Fruit fly (Drosophila melanogaster) whole organism, adult: ENCODE data around the gene Bka.
A peak's percentile ranks its signal among the peaks of the same experiment; 100 is the strongest.

Source experiments
- CG11617 ChIP-seq: fragments of 200-800 bp; sonication (Bioruptor generic); optimal IDR thresholded peaks from 2 replicates; lab custom pipeline; 2017; ENCODE audit warnings: mild to moderate bottlenecking, missing biosample characterization, missing genetic modification reagents, missing genetic modification characterization
- CG12768 ChIP-seq: fragments of 200-800 bp; sonication (Bioruptor generic); optimal IDR thresholded peaks from 2 replicates; lab custom pipeline; 2017; ENCODE audit warnings: missing biosample characterization, missing genetic modification characterization, mild to moderate bottlenecking, moderate library complexity, missing genetic modification reagents
- CG14711 ChIP-seq: fragments of 200-800 bp; sonication (Bioruptor generic); optimal IDR thresholded peaks from 2 replicates; lab custom pipeline; 2018; ENCODE audit warnings: missing biosample characterization, mild to moderate bottlenecking, missing genetic modification characterization, moderate library complexity
- CG1620 ChIP-seq: fragments of 200-800 bp; sonication (Bioruptor generic); optimal IDR thresholded peaks from 2 replicates; lab custom pipeline; 2016; ENCODE audit warnings: missing biosample characterization, missing genetic modification characterization
- CG33017 ChIP-seq: fragments of 200-800 bp; sonication (Bioruptor generic); optimal IDR thresholded peaks from 2 replicates; lab custom pipeline; 2018; ENCODE audit warnings: missing biosample characterization, mild to moderate bottlenecking, missing genetic modification characterization, moderate library complexity
- CG5204 ChIP-seq: fragments of 200-800 bp; sonication (Bioruptor generic); optimal IDR thresholded peaks from 2 replicates; lab custom pipeline; 2016; ENCODE audit warnings: missing biosample characterization, missing genetic modification characterization
- CG7045 ChIP-seq: fragments of 200-800 bp; sonication (Bioruptor generic); optimal IDR thresholded peaks from 2 replicates; lab custom pipeline; 2017; ENCODE audit warnings: missing biosample characterization, mild to moderate bottlenecking, missing genetic modification characterization
- CG7101 ChIP-seq: fragments of 200-800 bp; sonication (Bioruptor generic); optimal IDR thresholded peaks from 2 replicates; lab custom pipeline; 2018; ENCODE audit warnings: missing biosample characterization, mild to moderate bottlenecking, missing genetic modification characterization, moderate library complexity
- Clk ChIP-seq: fragments of 200-800 bp; sonication (Bioruptor generic); optimal IDR thresholded peaks from 2 replicates; lab custom pipeline; 2017; ENCODE audit warnings: missing biosample characterization, missing genetic modification characterization
- Crg-1 ChIP-seq: fragments of 200-800 bp; sonication (Bioruptor generic); optimal IDR thresholded peaks from 2 replicates; lab custom pipeline; 2016; ENCODE audit warnings: missing biosample characterization, missing genetic modification characterization
- Hr96 ChIP-seq: fragments of 200-800 bp; sonication (Bioruptor generic); optimal IDR thresholded peaks from 2 replicates; lab custom pipeline; 2016; ENCODE audit warnings: missing biosample characterization, missing genetic modification characterization
- Mnt ChIP-seq: fragments of 200-800 bp; sonication (Bioruptor generic); optimal IDR thresholded peaks from 2 replicates; lab custom pipeline; 2016; ENCODE audit warnings: missing biosample characterization, mild to moderate bottlenecking, missing genetic modification characterization
- bab1 ChIP-seq: fragments of 200-800 bp; sonication (Bioruptor generic); optimal IDR thresholded peaks from 3 replicates; lab custom pipeline; 2019; ENCODE audit warnings: missing biosample characterization, mild to moderate bottlenecking, missing genetic modification characterization, moderate library complexity
- cic ChIP-seq: fragments of 200-800 bp; sonication (Bioruptor generic); optimal IDR thresholded peaks from 2 replicates; lab custom pipeline; 2017; ENCODE audit warnings: missing biosample characterization, mild to moderate bottlenecking, missing genetic modification characterization, moderate library complexity
- cnc ChIP-seq, 2 experiments: fragments of >200 bp; optimal IDR thresholded peaks; 2 replicates each; lab custom pipeline; 2017
- kay ChIP-seq: fragments of 200-800 bp; sonication (Bioruptor generic); peaks from one replicate; lab custom pipeline; 2016; ENCODE audit warnings: missing biosample characterization, missing genetic modification characterization, borderline replicate concordance
- ovo ChIP-seq: fragments of 200-800 bp; sonication (Bioruptor generic); optimal IDR thresholded peaks from 2 replicates; lab custom pipeline; 2016; ENCODE audit warnings: missing biosample characterization, missing genetic modification characterization
- pad ChIP-seq: fragments of 200-800 bp; sonication (Bioruptor generic); optimal IDR thresholded peaks from 3 replicates; lab custom pipeline; 2017; ENCODE audit warnings: missing biosample characterization, missing genetic modification characterization, mild to moderate bottlenecking, moderate library complexity, missing genetic modification reagents
- tj ChIP-seq: fragments of 200-800 bp; sonication (Bioruptor generic); optimal IDR thresholded peaks from 3 replicates; lab custom pipeline; 2017; ENCODE audit warnings: missing biosample characterization, mild to moderate bottlenecking, missing genetic modification characterization, moderate library complexity
- toe ChIP-seq: fragments of 200-800 bp; sonication (Bioruptor generic); optimal IDR thresholded peaks from 2 replicates; lab custom pipeline; 2016; ENCODE audit warnings: missing biosample characterization, missing genetic modification characterization

Bka gene

DNA sequence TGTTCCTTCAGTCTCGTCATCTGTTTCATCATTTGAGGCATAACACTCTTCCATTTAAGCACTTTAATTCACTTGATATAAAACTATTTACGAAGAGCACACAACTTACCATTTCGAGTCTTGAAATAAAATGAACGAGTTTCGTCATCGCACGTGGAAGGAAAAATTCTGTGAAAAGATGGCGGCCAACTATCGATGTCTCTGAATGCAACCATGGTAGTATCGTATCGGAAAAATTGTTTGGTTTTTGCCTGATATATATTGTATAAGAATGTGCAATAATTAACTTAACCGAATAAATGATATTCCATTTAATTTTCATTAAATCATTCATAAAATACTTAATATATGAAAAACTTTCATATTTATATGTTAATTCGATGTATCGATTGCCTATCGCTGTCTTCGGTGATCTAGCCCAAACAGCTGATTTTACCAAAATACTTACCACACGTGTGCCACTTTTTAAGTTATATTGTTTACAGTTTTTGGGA, at the start of gene Bka:
Bka (plus strand) TSS at position 417 of the 494 bp plus-strand sequence.
- TF ChIP-seq bab1 (GFP tag; lab: Kevin White, UChicago) (peak; percentile 83), ovo (GFP tag; lab: Kevin White, UChicago) (peak; percentile 18), CG7045 (peak; percentile 38), CG1620 (GFP tag; lab: Kevin White, UChicago) (peak; percentile 33), cic (peak; percentile 19), CG14711 (tag; lab: Kevin White, UChicago) (peak; percentile 71), cnc (optimal IDR thresholded peaks at IDR 0.05; lab: Kevin White, UChicago) (no peak), CG33017 (tag; lab: Kevin White, UChicago) (peak; percentile 71), tj (GFP tag; lab: Kevin White, UChicago) (peak; percentile 73), CG5204 (no peak), Clk (GFP tag; lab: Kevin White, UChicago) (no peak), kay (GFP tag; lab: Kevin White, UChicago) (no peak), Crg-1 (GFP tag; lab: Kevin White, UChicago) (peak; percentile 69), Hr96 (GFP tag; lab: Kevin White, UChicago) (peak; percentile 44), CG11617 (GFP tag; lab: Kevin White, UChicago) (peak; percentile 87), CG12768 (no peak), toe (GFP tag; lab: Kevin White, UChicago) (no peak), pad (GFP tag; lab: Kevin White, UChicago) (peak; percentile 48), CG7101 (tag; lab: Kevin White, UChicago) (peak; percentile 81), Mnt (peak; percentile 100)

DNA sequence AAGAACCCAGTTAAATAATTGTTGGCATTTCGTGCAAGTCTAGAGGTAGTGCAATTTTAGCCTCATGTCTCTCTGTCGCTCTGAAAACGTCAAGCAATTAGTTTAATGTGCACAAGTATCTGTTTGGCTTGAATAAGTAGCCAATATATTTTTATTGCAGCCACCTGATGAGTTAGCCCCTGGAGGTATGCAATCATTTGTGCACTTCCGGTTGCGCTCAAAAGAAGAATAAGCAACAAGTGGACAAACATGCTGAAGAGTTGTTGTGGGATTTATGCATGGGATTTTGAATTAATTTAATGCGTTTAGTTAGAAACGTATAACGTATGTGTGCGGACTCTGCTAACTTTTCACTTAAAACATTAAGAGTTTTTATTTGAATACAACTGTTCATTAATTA, 44.3 kb upstream of the Bka start:
- TF ChIP-seq Crg-1 (GFP tag; lab: Kevin White, UChicago) (no peak), CG7045 (no peak), CG7101 (tag; lab: Kevin White, UChicago) (no peak), CG33017 (tag; lab: Kevin White, UChicago) (no peak), CG1620 (GFP tag; lab: Kevin White, UChicago) (no peak), Mnt (no peak), CG14711 (tag; lab: Kevin White, UChicago) (no peak), cic (no peak), pad (GFP tag; lab: Kevin White, UChicago) (no peak), CG11617 (GFP tag; lab: Kevin White, UChicago) (no peak), toe (GFP tag; lab: Kevin White, UChicago) (no peak), tj (GFP tag; lab: Kevin White, UChicago) (no peak), ovo (GFP tag; lab: Kevin White, UChicago) (no peak), Hr96 (GFP tag; lab: Kevin White, UChicago) (no peak), cnc (optimal IDR thresholded peaks at IDR 0.05; lab: Kevin White, UChicago) (no peak), CG12768 (no peak)

DNA sequence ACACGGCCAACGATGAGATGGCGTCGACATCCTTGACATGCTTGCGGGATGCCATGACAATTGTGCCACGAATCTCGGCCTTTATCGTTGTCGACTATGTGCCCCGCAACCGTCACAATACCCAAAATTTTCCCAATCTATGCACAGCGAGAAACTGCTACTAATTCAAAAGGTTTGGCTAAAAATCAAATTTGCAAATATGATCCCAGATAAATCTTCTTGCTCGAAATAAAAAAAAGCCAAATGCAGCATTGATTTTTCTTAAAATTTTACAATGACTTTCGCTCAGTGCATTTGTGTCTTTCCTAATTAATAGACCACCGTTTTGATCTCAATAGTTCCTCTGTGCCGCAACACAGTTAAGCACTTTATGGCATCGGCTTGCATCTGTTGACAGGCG, 32.1 kb upstream of the Bka start:
- TF ChIP-seq kay (GFP tag; lab: Kevin White, UChicago) (no peak), Hr96 (GFP tag; lab: Kevin White, UChicago) (no peak), Mnt (no peak), Crg-1 (GFP tag; lab: Kevin White, UChicago) (no peak), pad (GFP tag; lab: Kevin White, UChicago) (no peak), bab1 (GFP tag; lab: Kevin White, UChicago) (no peak), CG14711 (tag; lab: Kevin White, UChicago) (no peak), CG12768 (no peak), CG7045 (no peak), CG33017 (tag; lab: Kevin White, UChicago) (no peak), cic (no peak), toe (GFP tag; lab: Kevin White, UChicago) (no peak), ovo (GFP tag; lab: Kevin White, UChicago) (no peak), tj (GFP tag; lab: Kevin White, UChicago) (no peak), Clk (GFP tag; lab: Kevin White, UChicago) (no peak), CG11617 (GFP tag; lab: Kevin White, UChicago) (no peak), CG1620 (GFP tag; lab: Kevin White, UChicago) (no peak), CG5204 (no peak)

DNA sequence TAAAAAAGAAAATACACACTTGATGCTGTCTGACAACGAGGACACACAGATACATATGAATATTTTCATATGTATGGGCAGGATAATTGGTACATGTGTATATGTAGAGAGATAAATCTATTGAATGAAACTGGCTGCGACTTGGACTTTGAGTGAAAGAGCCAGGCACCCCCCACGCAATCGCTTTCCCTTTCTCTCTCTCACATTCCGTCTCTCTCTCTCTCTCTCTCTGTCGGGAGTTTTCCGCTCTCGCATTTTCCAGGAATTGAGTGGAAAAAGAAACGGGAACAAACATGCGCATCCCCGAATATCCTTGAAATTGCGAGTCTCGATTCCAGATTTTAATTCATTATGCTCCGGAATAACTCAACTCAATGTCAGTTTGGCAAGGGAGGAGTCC, 31.6 kb upstream of the Bka start:
- no peak for TF ChIP-seq tj (GFP tag; lab: Kevin White, UChicago)
- no peak for TF ChIP-seq CG14711 (tag; lab: Kevin White, UChicago)
- TF ChIP-seq CG12768, result no peak
- no peak for TF ChIP-seq bab1 (GFP tag; lab: Kevin White, UChicago)
- no peak for TF ChIP-seq CG7101 (tag; lab: Kevin White, UChicago)
- TF ChIP-seq cnc (optimal IDR thresholded peaks at IDR 0.05; lab: Kevin White, UChicago), result no peak
- TF ChIP-seq cic, result no peak
- TF ChIP-seq CG11617 (GFP tag; lab: Kevin White, UChicago), result no peak
- TF ChIP-seq CG7045, result no peak
- no peak for TF ChIP-seq ovo (GFP tag; lab: Kevin White, UChicago)
- TF ChIP-seq Mnt, result no peak
- TF ChIP-seq CG33017 (tag; lab: Kevin White, UChicago), result no peak
- no peak for TF ChIP-seq Hr96 (GFP tag; lab: Kevin White, UChicago)

DNA sequence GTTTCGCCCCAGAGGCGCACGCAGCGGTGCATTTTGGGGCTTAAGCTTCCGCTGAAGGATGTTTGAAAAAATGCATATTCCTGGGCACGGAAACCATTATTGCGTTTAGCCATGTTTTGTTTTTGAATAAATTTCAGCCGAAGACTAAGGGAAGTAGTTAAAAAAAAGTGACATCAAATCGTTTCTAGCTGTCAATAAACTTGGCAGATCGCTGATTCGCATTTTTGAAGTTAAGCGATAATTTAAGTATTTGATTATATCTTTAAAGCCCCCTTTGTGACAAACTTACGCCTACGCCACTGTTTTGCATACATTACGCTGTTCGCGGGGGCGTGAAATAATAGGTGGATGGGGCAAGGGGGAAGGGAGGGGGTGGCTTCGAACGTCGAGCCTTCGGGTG, 30.8 kb upstream of the Bka start:
- TF ChIP-seq CG12768 (no peak), CG1620 (GFP tag; lab: Kevin White, UChicago) (no peak), CG5204 (no peak), Clk (GFP tag; lab: Kevin White, UChicago) (no peak), pad (GFP tag; lab: Kevin White, UChicago) (no peak), CG7101 (tag; lab: Kevin White, UChicago) (no peak), tj (GFP tag; lab: Kevin White, UChicago) (no peak), kay (GFP tag; lab: Kevin White, UChicago) (no peak), Mnt (no peak), cnc (optimal IDR thresholded peaks at IDR 0.05; lab: Kevin White, UChicago) (no peak), CG33017 (tag; lab: Kevin White, UChicago) (no peak), Hr96 (GFP tag; lab: Kevin White, UChicago) (no peak), toe (GFP tag; lab: Kevin White, UChicago) (no peak), cic (no peak), CG14711 (tag; lab: Kevin White, UChicago) (no peak), CG11617 (GFP tag; lab: Kevin White, UChicago) (no peak), Crg-1 (GFP tag; lab: Kevin White, UChicago) (no peak)
